Fruit fly (Drosophila melanogaster) ovary, adult (tissue): ENCODE results near the gene PGRP-SB1.

Experiments used
- CG17801 ChIP-seq: fragments of 200-800 bp; optimal IDR thresholded peaks from 2 replicates; lab custom pipeline; 2019; ENCODE audit warnings: missing biosample characterization, mild to moderate bottlenecking, missing genetic modification characterization, moderate library complexity; ENCODE audit not compliant: partially characterized antibody

PGRP-SB1 gene

DNA sequence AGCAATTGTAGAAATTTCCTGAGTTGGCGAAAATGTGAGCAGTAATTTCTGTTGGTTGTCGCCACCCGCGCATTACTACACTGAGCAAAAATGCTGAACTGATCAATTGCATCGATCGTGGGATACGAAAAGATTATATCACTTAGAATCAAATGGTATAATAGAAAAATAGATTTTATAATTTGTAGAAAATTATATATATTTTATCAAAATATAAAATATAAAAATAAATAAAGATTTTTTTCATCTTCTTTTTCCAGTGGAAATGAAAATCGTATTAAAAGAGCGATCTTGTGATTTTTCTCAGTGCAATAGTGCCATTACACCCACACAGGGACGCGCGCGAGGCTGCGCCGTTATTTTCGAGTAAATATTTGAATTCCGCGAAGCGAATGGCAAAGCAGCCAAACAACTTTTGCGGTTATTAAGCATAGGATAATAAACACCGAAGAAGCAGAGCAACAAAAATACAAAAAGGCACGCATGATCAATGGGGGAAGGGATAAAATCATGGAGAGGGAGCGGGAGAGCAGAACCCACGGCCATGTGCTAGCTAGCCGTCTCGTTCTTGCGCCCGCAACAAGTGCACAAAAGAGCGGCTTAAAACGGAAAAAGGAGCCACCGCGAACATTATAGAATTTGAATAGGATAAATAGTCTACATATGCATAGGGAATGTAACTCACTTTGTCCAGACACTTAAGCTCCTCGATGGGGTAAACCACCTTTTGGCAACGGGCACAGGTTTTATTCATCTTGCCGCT, 17.4 kb downstream of the PGRP-SB1 start:
- TF ChIP-seq CG17801 (GFP tag; lab: Kevin White, UChicago) = peak; percentile 79

DNA sequence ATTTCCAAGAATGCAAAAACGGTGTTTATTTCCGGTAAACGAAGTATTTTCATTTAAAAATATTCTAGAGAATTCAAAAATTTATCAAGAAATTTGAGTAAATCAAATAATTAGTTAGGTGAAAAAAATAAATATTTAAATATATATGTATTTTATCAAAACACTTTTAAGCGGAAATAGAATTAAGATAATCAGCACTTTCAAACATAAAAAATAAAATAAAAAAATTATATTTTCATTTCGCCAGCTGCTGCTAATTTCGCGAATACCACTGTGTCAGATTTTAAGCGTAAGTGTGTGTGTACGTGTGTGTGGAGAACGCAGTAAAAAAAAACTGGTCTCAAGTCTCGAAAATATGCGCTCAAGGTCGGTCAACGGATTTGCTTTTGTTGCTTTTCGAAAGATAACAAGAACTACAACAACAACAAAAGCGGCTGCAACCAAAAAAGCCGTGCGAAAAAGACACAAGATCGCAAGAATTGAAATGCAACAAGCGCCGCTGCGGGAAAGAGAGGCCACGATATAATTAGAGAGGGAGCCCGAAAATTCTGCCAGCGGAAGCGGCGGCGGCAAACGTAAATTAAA, 18.0 kb downstream of the PGRP-SB1 start:
- TF ChIP-seq CG17801 (GFP tag; lab: Kevin White, UChicago) = peak; percentile 74

DNA sequence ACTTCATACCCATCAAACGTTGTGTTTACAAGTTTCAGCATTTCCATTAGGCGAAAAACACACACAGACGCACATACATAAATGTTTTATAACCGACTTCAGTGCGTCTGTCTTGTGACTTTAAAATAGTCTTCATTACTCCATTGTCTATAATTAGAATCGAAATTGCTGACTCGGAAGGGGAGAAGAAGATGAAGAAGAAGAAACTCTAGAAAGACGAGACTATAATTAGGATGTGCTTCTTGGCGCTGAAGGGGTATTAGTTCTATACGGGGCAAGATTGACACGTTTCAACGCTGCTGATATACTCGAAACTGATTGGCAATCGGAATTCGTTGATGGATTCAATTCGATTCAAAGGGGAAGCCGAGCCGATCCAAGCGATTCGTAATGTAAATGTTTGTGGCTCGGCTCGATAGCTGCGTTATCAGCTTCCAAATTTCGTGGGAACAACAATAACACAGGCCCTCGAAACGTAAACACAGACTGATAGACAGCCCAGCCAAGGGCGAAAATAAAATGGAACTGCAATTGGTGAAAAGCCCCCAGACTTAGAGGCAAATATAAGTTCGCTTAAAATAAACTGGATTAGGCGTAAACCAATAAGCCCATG, 18.9 kb downstream of the PGRP-SB1 start:
- TF ChIP-seq CG17801 (GFP tag; lab: Kevin White, UChicago) = no peak

dm6 chr3L:16705630-16706029, 22.2 kb downstream of the PGRP-SB1 start:
- no peak for TF ChIP-seq CG17801 (GFP tag; lab: Kevin White, UChicago)

- no peak for TF ChIP-seq CG17801 (GFP tag; lab: Kevin White, UChicago)
Measured at dm6 chr3L:16704673-16705072, 23.1 kb downstream of the PGRP-SB1 start, which contains the start of gene CG9692. CG9692 (plus strand) TSS chr3L:16704973.

- TF ChIP-seq CG17801 (GFP tag; lab: Kevin White, UChicago) = no peak
Measured at dm6 chr3L:16704251-16704650, 23.5 kb downstream of the PGRP-SB1 start.

DNA sequence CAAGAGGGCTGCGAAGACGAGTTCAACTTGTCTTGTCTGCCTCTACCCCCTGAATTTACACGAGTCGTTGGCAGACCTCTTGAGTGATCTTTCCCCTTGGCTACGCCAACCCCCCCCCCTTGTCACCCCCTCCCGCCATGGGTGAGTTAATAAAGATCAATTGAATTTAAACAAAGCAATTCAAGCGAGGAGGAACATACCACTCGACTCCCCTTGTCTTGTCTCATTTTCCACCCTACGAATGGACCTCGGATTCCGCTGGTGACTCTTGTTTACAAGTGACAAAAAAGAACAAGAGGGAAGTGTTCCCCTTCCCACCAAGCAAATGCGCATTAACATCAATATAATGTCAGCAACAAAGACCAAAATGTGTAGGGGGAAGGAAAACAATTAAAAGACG, 24.9 kb downstream of the PGRP-SB1 start:
- no peak for TF ChIP-seq CG17801 (GFP tag; lab: Kevin White, UChicago)

DNA sequence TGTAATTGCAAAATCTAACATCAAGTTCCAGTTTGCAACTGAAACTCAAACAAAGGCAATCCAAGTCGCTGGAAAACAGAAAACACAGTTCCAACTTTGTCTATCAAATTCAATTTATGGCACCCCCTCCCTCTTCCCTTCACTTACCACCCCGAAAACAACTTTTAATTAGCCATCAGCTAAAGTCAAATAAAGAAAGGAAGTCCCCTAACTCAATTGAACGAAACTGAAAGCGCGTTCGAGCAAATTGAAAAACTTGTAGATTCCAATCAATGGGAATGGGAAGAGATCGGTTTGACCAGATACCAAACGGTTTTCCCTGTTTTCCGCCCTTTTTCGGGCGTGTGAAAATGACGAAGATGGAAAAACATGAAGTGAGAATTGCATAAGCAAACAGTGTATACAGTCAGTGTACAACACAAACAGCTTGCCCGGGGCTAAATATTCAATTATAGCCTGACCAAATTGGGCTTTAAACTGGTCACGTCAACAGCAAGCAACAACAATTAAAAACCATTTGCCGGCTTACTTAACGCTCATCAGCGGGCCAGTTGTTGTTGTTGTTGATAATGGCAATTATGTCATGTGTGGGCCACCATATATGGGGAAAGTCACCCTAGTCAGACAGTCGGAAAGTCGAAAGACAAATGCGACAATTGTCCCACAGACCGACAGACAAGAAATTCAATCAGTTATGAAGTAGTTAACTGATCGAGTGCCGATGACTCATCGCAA, 28.3 kb downstream of the PGRP-SB1 start:
- TF ChIP-seq CG17801 (GFP tag; lab: Kevin White, UChicago) = no peak

- TF ChIP-seq CG17801 (GFP tag; lab: Kevin White, UChicago) = no peak
Measured at dm6 chr3L:16698089-16698488, 29.7 kb downstream of the PGRP-SB1 start.

dm6 chr3L:16697069-16697468, 30.7 kb downstream of the PGRP-SB1 start:
- TF ChIP-seq CG17801 (GFP tag; lab: Kevin White, UChicago) = peak; percentile 4

dm6 chr3L:16695076-16695847, 32.5 kb downstream of the PGRP-SB1 start:
- no peak for TF ChIP-seq CG17801 (GFP tag; lab: Kevin White, UChicago)

- no peak for TF ChIP-seq CG17801 (GFP tag; lab: Kevin White, UChicago)
Measured at dm6 chr3L:16693844-16694243, 33.9 kb downstream of the PGRP-SB1 start.

- no peak for TF ChIP-seq CG17801 (GFP tag; lab: Kevin White, UChicago)
Measured at dm6 chr3L:16690055-16690454, 37.7 kb downstream of the PGRP-SB1 start.

DNA sequence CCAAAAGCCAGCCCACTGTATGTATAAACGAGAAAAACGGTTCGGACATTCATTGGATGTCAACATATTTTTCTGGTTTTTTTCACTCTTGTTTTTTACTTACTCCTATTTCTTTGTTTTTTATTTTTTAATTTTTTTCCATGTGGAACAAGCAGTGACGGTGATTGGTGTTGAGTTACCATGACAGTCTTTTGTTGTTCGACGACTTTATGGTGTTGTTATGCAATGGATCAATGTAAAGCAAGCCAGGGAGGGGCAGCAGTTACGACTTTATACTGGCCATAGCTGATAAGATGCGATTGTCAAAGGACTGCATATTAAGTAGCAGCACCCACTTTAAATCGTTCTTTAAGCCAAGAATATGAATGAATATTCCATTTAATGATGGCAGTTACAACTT, 38.3 kb downstream of the PGRP-SB1 start:
- TF ChIP-seq CG17801 (GFP tag; lab: Kevin White, UChicago) = no peak
